Fruit fly (Drosophila melanogaster) whole organism, embryonic: ENCODE data around the gene Drs.
A peak's percentile ranks its signal among the peaks of the same experiment; 100 is the strongest.

Experiments
- CG13287 ChIP-seq: fragments of 200-800 bp; sonication (Bioruptor generic); IDR thresholded peaks from 2 replicates; pipeline ENCODE4 v1.3.6; 2022; ENCODE audit warnings: missing biosample characterization, missing genetic modification characterization; ENCODE audit not compliant: partially characterized antibody
- CG13894 ChIP-seq: fragments of 200-800 bp; sonication (Bioruptor generic); optimal IDR thresholded peaks from 3 replicates; lab custom pipeline; 2018; ENCODE audit warnings: missing biosample characterization, mild to moderate bottlenecking, missing genetic modification characterization, moderate library complexity
- CG14014 ChIP-seq: fragments of 200-800 bp; sonication (Bioruptor generic); IDR thresholded peaks from 2 replicates; pipeline ENCODE4 v1.3.6; 2022; ENCODE audit warnings: missing biosample characterization, missing genetic modification characterization
- CG15073 ChIP-seq: fragments of 200-800 bp; sonication (Bioruptor generic); optimal IDR thresholded peaks from 2 replicates; lab custom pipeline; 2016; ENCODE audit warnings: missing biosample characterization, missing genetic modification characterization
- CG16813 ChIP-seq: fragments of 200-800 bp; sonication (Bioruptor generic); IDR thresholded peaks from 3 replicates; pipeline ENCODE4 v1.3.6; 2022; ENCODE audit warnings: missing biosample characterization, missing genetic modification characterization; ENCODE audit not compliant: partially characterized antibody
- CG17328 ChIP-seq: fragments of 200-800 bp; sonication (Bioruptor generic); IDR thresholded peaks from 2 replicates; pipeline ENCODE4 v1.3.6; 2022; ENCODE audit warnings: missing biosample characterization, missing genetic modification characterization
- CG17361 ChIP-seq: fragments of 200-800 bp; sonication (Bioruptor generic); IDR thresholded peaks from 3 replicates; pipeline ENCODE4 v1.3.6; 2022; ENCODE audit warnings: missing biosample characterization, missing genetic modification characterization
- CG17829 ChIP-seq: fragments of 200-800 bp; optimal IDR thresholded peaks from 2 replicates; lab custom pipeline; 2019; ENCODE audit warnings: missing biosample characterization, mild to moderate bottlenecking, missing genetic modification characterization, moderate library complexity
- CG2129 ChIP-seq: fragments of 200-800 bp; sonication (Bioruptor generic); IDR thresholded peaks from 2 replicates; pipeline ENCODE4 v1.3.6; 2022; ENCODE audit warnings: missing biosample characterization, missing genetic modification characterization; ENCODE audit not compliant: partially characterized antibody
- CG2199 ChIP-seq: fragments of 200-800 bp; sonication (Bioruptor generic); IDR thresholded peaks from 3 replicates; pipeline ENCODE4 v1.3.6; 2022; ENCODE audit warnings: missing biosample characterization, missing genetic modification characterization
- CG31224 ChIP-seq: fragments of 200-800 bp; sonication (Bioruptor generic); IDR thresholded peaks from 2 replicates; pipeline ENCODE4 v1.3.6; 2022; ENCODE audit warnings: missing biosample characterization, missing genetic modification characterization
- CG34224 ChIP-seq: fragments of 200-800 bp; sonication (Bioruptor generic); IDR thresholded peaks from 3 replicates; pipeline ENCODE4 v1.3.6; 2022; ENCODE audit warnings: missing biosample characterization, missing genetic modification characterization; ENCODE audit not compliant: partially characterized antibody
- CG7745 ChIP-seq: fragments of 200-800 bp; sonication (Bioruptor generic); optimal IDR thresholded peaks from 2 replicates; lab custom pipeline; 2018; ENCODE audit warnings: missing biosample characterization, mild to moderate bottlenecking, missing genetic modification characterization, moderate library complexity
- CG9437 ChIP-seq: fragments of 200-800 bp; sonication (Bioruptor generic); optimal IDR thresholded peaks from 2 replicates; lab custom pipeline; 2018; ENCODE audit warnings: missing biosample characterization, mild to moderate bottlenecking, missing genetic modification characterization
- CG9727 ChIP-seq: fragments of 200-800 bp; sonication (Bioruptor generic); optimal IDR thresholded peaks from 3 replicates; lab custom pipeline; 2017; ENCODE audit warnings: missing biosample characterization, mild to moderate bottlenecking, missing genetic modification characterization
- Dll ChIP-seq: fragments of 200-800 bp; sonication (Bioruptor generic); IDR thresholded peaks from 4 replicates; pipeline ENCODE4 v1.3.6; 2022; ENCODE audit warnings: missing biosample characterization, missing genetic modification characterization; ENCODE audit not compliant: partially characterized antibody
- Ets65A ChIP-seq: fragments of 200-800 bp; sonication (Bioruptor generic); peaks from one replicate; lab custom pipeline; 2016; ENCODE audit warnings: missing biosample characterization, missing genetic modification characterization
- Jarid2 ChIP-seq: fragments of 200-800 bp; sonication (Bioruptor generic); optimal IDR thresholded peaks from 3 replicates; lab custom pipeline; 2017; ENCODE audit warnings: mild to moderate bottlenecking, missing biosample characterization, missing genetic modification reagents, missing genetic modification characterization
- MBD-R2 ChIP-seq: fragments of 200-800 bp; sonication (Bioruptor generic); IDR thresholded peaks from 2 replicates; pipeline ENCODE4 v1.3.6; 2022; ENCODE audit warnings: missing biosample characterization, missing genetic modification characterization
- Med ChIP-seq: fragments of 200-800 bp; sonication (Bioruptor generic); peaks from one replicate; lab custom pipeline; 2016; ENCODE audit warnings: missing biosample characterization, missing genetic modification characterization, mild to moderate bottlenecking, inconsistent platforms, moderate library complexity
- Neu2 ChIP-seq: fragments of 200-800 bp; sonication (Bioruptor generic); optimal IDR thresholded peaks from 3 replicates; lab custom pipeline; 2016; ENCODE audit warnings: missing biosample characterization, missing genetic modification characterization, borderline replicate concordance
- Sry-β ChIP-seq: fragments of 200-800 bp; sonication (Bioruptor generic); optimal IDR thresholded peaks from 2 replicates; lab custom pipeline; 2018; ENCODE audit warnings: missing biosample characterization, mild to moderate bottlenecking, missing genetic modification characterization, moderate library complexity
- Sry-δ ChIP-seq: fragments of 200-800 bp; sonication (Bioruptor generic); optimal IDR thresholded peaks from 2 replicates; lab custom pipeline; 2016; ENCODE audit warnings: missing biosample characterization, missing genetic modification characterization
- Taf1 ChIP-seq: fragments of 200-800 bp; sonication (Bioruptor generic); IDR thresholded peaks from 2 replicates; pipeline ENCODE4 v1.3.6; 2022; ENCODE audit warnings: missing biosample characterization, missing genetic modification characterization
- Vsx1 ChIP-seq: fragments of 200-800 bp; sonication (Bioruptor generic); optimal IDR thresholded peaks from 2 replicates; lab custom pipeline; 2017; ENCODE audit warnings: missing biosample characterization, mild to moderate bottlenecking, missing genetic modification characterization, missing genetic modification reagents
- YL-1 ChIP-seq: fragments of 200-800 bp; sonication (Bioruptor generic); optimal IDR thresholded peaks from 3 replicates; lab custom pipeline; 2017; ENCODE audit warnings: missing biosample characterization, mild to moderate bottlenecking, missing genetic modification characterization
- al ChIP-seq: fragments of 200-800 bp; sonication (Bioruptor generic); IDR thresholded peaks from 2 replicates; pipeline ENCODE4 v1.3.6; 2022; ENCODE audit warnings: missing biosample characterization, missing genetic modification characterization
- cato ChIP-seq: fragments of 200-800 bp; sonication (Bioruptor generic); optimal IDR thresholded peaks from 2 replicates; lab custom pipeline; 2016; ENCODE audit warnings: missing biosample characterization, missing genetic modification characterization, borderline replicate concordance
- chinmo ChIP-seq: fragments of 200-800 bp; sonication (Bioruptor generic); IDR thresholded peaks from 4 replicates; pipeline ENCODE4 v1.3.6; 2022; ENCODE audit warnings: missing biosample characterization, missing genetic modification characterization; ENCODE audit not compliant: partially characterized antibody
- crp ChIP-seq, 2 experiments: fragments of 200-800 bp; sonication (Bioruptor generic); optimal IDR thresholded peaks; 2 replicates in 1 of 2; 3 replicates in 1 of 2; lab custom pipeline; 2017; ENCODE audit warnings: missing biosample characterization in 2 of 2, missing genetic modification characterization in 2 of 2, mild to moderate bottlenecking in 1 of 2, moderate library complexity in 1 of 2
- dati ChIP-seq: fragments of 200-800 bp; sonication (Bioruptor generic); IDR thresholded peaks from 2 replicates; pipeline ENCODE4 v1.3.6; 2022; ENCODE audit warnings: missing biosample characterization, missing genetic modification characterization
- dm ChIP-seq: fragments of 200-800 bp; sonication (Bioruptor generic); optimal IDR thresholded peaks from 3 replicates; lab custom pipeline; 2016; ENCODE audit warnings: missing biosample characterization, missing genetic modification characterization
- eyg ChIP-seq: fragments of 200-800 bp; sonication (Bioruptor generic); optimal IDR thresholded peaks from 3 replicates; lab custom pipeline; 2016; ENCODE audit warnings: missing biosample characterization, missing genetic modification characterization
- hb ChIP-seq: fragments of 200-800 bp; sonication (Bioruptor generic); IDR thresholded peaks from 3 replicates; pipeline ENCODE4 v1.3.6; 2022; ENCODE audit warnings: missing biosample characterization, missing genetic modification characterization; ENCODE audit not compliant: partially characterized antibody
- inv ChIP-seq: fragments of 200-800 bp; sonication (Bioruptor generic); IDR thresholded peaks from 2 replicates; pipeline ENCODE4 v1.3.6; 2022; ENCODE audit warnings: missing biosample characterization, missing genetic modification characterization; ENCODE audit not compliant: partially characterized antibody
- nmo ChIP-seq: fragments of 200-800 bp; sonication (Bioruptor generic); optimal IDR thresholded peaks from 2 replicates; lab custom pipeline; 2018; ENCODE audit warnings: missing biosample characterization, mild to moderate bottlenecking, missing genetic modification characterization, moderate library complexity
- oc ChIP-seq: fragments of 200-800 bp; sonication (Bioruptor generic); optimal IDR thresholded peaks from 2 replicates; lab custom pipeline; 2018; ENCODE audit warnings: missing biosample characterization, mild to moderate bottlenecking, missing genetic modification characterization, moderate library complexity
- otp ChIP-seq: fragments of 200-800 bp; sonication (Bioruptor generic); IDR thresholded peaks from 3 replicates; pipeline ENCODE4, ENCODE4 v1.3.6; 2022; ENCODE audit warnings: missing biosample characterization, missing genetic modification characterization
- shn ChIP-seq: fragments of 200-800 bp; sonication (Bioruptor generic); optimal IDR thresholded peaks from 3 replicates; lab custom pipeline; 2016; ENCODE audit warnings: missing biosample characterization, missing genetic modification characterization
- sna ChIP-seq: fragments of 200-800 bp; sonication (Bioruptor generic); IDR thresholded peaks from 2 replicates; pipeline ENCODE4 v1.3.6; 2022; ENCODE audit warnings: missing biosample characterization, missing genetic modification characterization; ENCODE audit not compliant: partially characterized antibody
- stwl ChIP-seq: fragments of 200-800 bp; sonication (Bioruptor generic); optimal IDR thresholded peaks from 3 replicates; lab custom pipeline; 2018; ENCODE audit warnings: missing biosample characterization, mild to moderate bottlenecking, missing genetic modification characterization, moderate library complexity
- tin ChIP-seq: fragments of 200-800 bp; sonication (Bioruptor generic); optimal IDR thresholded peaks from 3 replicates; lab custom pipeline; 2016; ENCODE audit warnings: missing biosample characterization, missing genetic modification characterization
- ttk ChIP-seq: fragments of 200-800 bp; sonication (Bioruptor generic); IDR thresholded peaks from 2 replicates; pipeline ENCODE4 v2.1.2; 2022; ENCODE audit warnings: missing biosample characterization, missing genetic modification characterization
- unc-4 ChIP-seq: fragments of 200-800 bp; sonication (Bioruptor generic); IDR thresholded peaks from 2 replicates; pipeline ENCODE4 v1.3.6; 2022; ENCODE audit warnings: missing biosample characterization, missing genetic modification characterization; ENCODE audit not compliant: partially characterized antibody
- unpg ChIP-seq: fragments of 200-800 bp; sonication (Bioruptor generic); optimal IDR thresholded peaks from 3 replicates; lab custom pipeline; 2018; ENCODE audit warnings: missing biosample characterization, mild to moderate bottlenecking, missing genetic modification characterization, moderate library complexity
- wek ChIP-seq: fragments of 200-800 bp; sonication (Bioruptor generic); optimal IDR thresholded peaks from 3 replicates; lab custom pipeline; 2018; ENCODE audit warnings: missing biosample characterization, mild to moderate bottlenecking, missing genetic modification characterization, moderate library complexity

The Drs gene

DNA sequence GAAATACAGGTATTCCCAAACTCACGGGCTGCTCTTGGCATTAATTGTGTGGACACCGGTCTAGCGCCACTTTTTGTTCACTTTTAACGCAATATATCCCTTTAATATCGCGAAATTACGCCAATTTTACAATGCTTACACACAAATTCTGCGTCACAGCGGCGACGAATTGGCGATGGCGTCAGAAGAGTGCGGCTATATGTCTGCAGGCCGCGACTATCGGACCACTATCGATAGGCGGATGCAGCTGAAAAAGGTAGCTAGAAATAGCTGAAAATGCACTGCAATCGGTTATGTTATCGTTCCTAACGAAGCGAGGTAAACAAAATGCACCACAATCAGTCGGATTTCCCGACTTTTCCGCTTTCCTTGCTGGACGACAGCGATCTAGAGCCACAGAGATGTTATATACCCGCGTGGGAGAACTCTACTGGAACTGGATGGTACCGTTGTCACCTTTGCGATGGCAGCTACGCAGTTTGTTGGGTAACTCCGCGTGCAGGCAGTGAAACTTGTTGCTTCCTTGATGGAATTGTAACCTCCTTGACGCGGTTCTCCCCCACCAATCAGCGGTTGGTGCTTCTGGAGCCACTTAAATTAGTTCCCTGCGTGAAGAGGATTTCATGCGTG is 4.8 kb downstream of the Drs start, which contains the start of the genes Ythdc1 and CG12010 (continued):
- no peak for TF ChIP-seq tin (GFP tag; lab: Kevin White, UChicago)
- TF ChIP-seq shn (GFP tag; lab: Kevin White, UChicago) = no peak
- TF ChIP-seq inv = peak; percentile 84
- peak; percentile 83 for TF ChIP-seq Sry-β (GFP tag; lab: Kevin White, UChicago)
- peak; percentile 82 for TF ChIP-seq Sry-δ (GFP tag; lab: Kevin White, UChicago)
- no peak for TF ChIP-seq al (GFP tag; lab: Robert Waterston, UW)
- TF ChIP-seq ttk (GFP tag; lab: Robert Waterston, UW) = no peak
- TF ChIP-seq Vsx1 (GFP tag; lab: Kevin White, UChicago) = no peak
- TF ChIP-seq CG7745 (tag; lab: Kevin White, UChicago) = no peak
- TF ChIP-seq, all 482 proteins: peak for 113

DNA sequence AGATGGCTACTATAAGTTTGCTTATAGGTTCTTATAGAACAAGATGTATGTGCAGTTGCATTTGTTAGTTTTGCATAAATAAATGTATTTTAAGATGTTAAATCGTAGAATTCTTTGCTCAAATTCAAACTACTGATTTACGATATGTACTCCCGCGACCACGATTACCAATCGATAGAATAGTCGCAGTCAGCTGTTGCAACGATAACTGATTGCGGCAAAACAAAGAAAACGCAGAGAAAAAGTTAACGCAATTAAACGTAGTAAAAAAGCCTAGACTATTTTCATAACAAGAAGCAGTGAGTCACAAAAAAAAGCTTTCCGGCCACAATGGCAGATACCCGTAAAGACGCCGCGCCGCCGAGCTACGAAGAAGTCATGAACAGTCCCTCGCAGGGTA is 7.2 kb downstream of the Drs start, which contains the start of gene CG12012:
Gene CG12012, plus strand, starts transcription at position 207 of the 400 bp plus-strand sequence.
- no peak for TF ChIP-seq oc
- TF ChIP-seq unpg (GFP tag; lab: Kevin White, UChicago) = no peak
- TF ChIP-seq eyg (GFP tag; lab: Kevin White, UChicago) = no peak
- TF ChIP-seq CG17829 (tag; lab: Kevin White, UChicago) = peak; percentile 13
- no peak for TF ChIP-seq Jarid2 (GFP tag; lab: Kevin White, UChicago)
- TF ChIP-seq crp (GFP tag; optimal IDR thresholded peaks at IDR 0.05; lab: Kevin White, UChicago) = peak; percentile 10 to 83
- TF ChIP-seq CG9727 = no peak
- no peak for TF ChIP-seq CG15073 (GFP tag; lab: Kevin White, UChicago)
- peak; percentile 43; the same call in 1 of the 2 replicates for TF ChIP-seq MBD-R2 (GFP tag; lab: Robert Waterston, UW)
- peak; percentile 62; the same call in 1 of the 2 replicates for TF ChIP-seq sna
- peak; percentile 28 for TF ChIP-seq stwl (tag; lab: Kevin White, UChicago)
- TF ChIP-seq wek = no peak
- peak; percentile 65; the same call in 3 of the 4 replicates for TF ChIP-seq Dll (GFP tag; lab: Robert Waterston, UW)
- TF ChIP-seq CG14014 (GFP tag; lab: Robert Waterston, UW) = no peak
- no peak for TF ChIP-seq nmo (GFP tag; lab: Kevin White, UChicago)
- TF ChIP-seq otp (GFP tag; lab: Robert Waterston, UW) = no peak
- no peak for TF ChIP-seq dati (GFP tag; lab: Robert Waterston, UW)
- peak; percentile 59; the same call in 1 of the 3 replicates for TF ChIP-seq CG34224 (GFP tag; lab: Robert Waterston, UW)
- TF ChIP-seq CG16813 (GFP tag; lab: Robert Waterston, UW) = peak; percentile 48; the same call in 1 of the 3 replicates
- TF ChIP-seq CG17361 (GFP tag; lab: Robert Waterston, UW) = no peak
- no peak for TF ChIP-seq Taf1 (GFP tag; lab: Robert Waterston, UW)
- no peak for TF ChIP-seq CG17328 (GFP tag; lab: Robert Waterston, UW)
- TF ChIP-seq chinmo (GFP tag; lab: Robert Waterston, UW) = 0 out of 4 replicates have a peak, but pooled peaks have one; percentile 20
- TF ChIP-seq CG2129 (GFP tag; lab: Robert Waterston, UW) = 0 out of 2 replicates have a peak, but pooled peaks have one; percentile 14
- peak; percentile 4 for TF ChIP-seq Sry-δ (GFP tag; lab: Kevin White, UChicago)
- peak; percentile 47 for TF ChIP-seq Neu2 (GFP tag; lab: Kevin White, UChicago)
- TF ChIP-seq Ets65A (GFP tag; lab: Kevin White, UChicago) = peak; percentile 62
- TF ChIP-seq hb (GFP tag; lab: Robert Waterston, UW) = no peak
- TF ChIP-seq CG2199 (GFP tag; lab: Robert Waterston, UW) = no peak
- no peak for TF ChIP-seq dm (GFP tag; lab: Kevin White, UChicago)
- peak; percentile 10 for TF ChIP-seq YL-1 (GFP tag; lab: Kevin White, UChicago)
- peak; percentile 37; the same call in 1 of the 2 replicates for TF ChIP-seq unc-4
- no peak for TF ChIP-seq cato (GFP tag; lab: Kevin White, UChicago)
- TF ChIP-seq CG13894 (tag; lab: Kevin White, UChicago) = no peak
- TF ChIP-seq CG13287 (GFP tag; lab: Robert Waterston, UW) = peak; percentile 68
- TF ChIP-seq Med (GFP tag; lab: Kevin White, UChicago) = no peak
- peak; percentile 63 for TF ChIP-seq CG9437 (GFP tag; lab: Kevin White, UChicago)
- TF ChIP-seq CG31224 = no peak
